Worm (Caenorhabditis elegans) whole organism, young adult: Measurements from ENCODE around the gene str-217.

Experiments
- C17E4.6 ChIP-seq: fragments of 200-800 bp; sonication (Bioruptor generic); IDR thresholded peaks from 2 replicates; pipeline ENCODE4 v1.3.6; 2022; ENCODE audit warnings: missing genetic modification reagents, missing genetic modification characterization, missing compliant biosample characterization
- D2030.7 ChIP-seq: fragments of 200-800 bp; sonication (Bioruptor generic); IDR thresholded peaks from 2 replicates; pipeline ENCODE4 v1.3.6; 2022; ENCODE audit warnings: missing genetic modification reagents, missing genetic modification characterization, missing compliant biosample characterization
- F33H1.4 ChIP-seq: fragments of 200-800 bp; sonication (Bioruptor generic); IDR thresholded peaks from 2 replicates; pipeline ENCODE4 v1.3.6; 2022; ENCODE audit warnings: missing genetic modification reagents, missing genetic modification characterization, missing compliant biosample characterization
- F57A8.1 ChIP-seq: fragments of 200-800 bp; sonication (Bioruptor generic); optimal IDR thresholded peaks from 2 replicates; lab custom pipeline; 2018; ENCODE audit warnings: mild to moderate bottlenecking, missing genetic modification characterization, moderate library complexity, missing compliant biosample characterization
- K11D2.4 ChIP-seq: fragments of 200-800 bp; sonication (Bioruptor generic); IDR thresholded peaks from 2 replicates; pipeline ENCODE4 v1.3.6; 2022; ENCODE audit warnings: missing genetic modification reagents, missing genetic modification characterization, missing compliant biosample characterization
- Y95B8A.8 ChIP-seq: fragments of 200-800 bp; sonication (Bioruptor generic); IDR thresholded peaks from 2 replicates; pipeline ENCODE4 v1.3.6; 2022; ENCODE audit warnings: missing genetic modification reagents, missing genetic modification characterization, missing compliant biosample characterization
- ZK185.1 ChIP-seq: sonication (generic microtip); optimal IDR thresholded peaks from 2 replicates; lab custom pipeline; 2016; ENCODE audit warnings: mild to moderate bottlenecking, missing genetic modification characterization, missing compliant biosample characterization; ENCODE audit not compliant: poor library complexity, severe bottlenecking
- akir-1 ChIP-seq: fragments of 200-800 bp; sonication (Bioruptor generic); optimal IDR thresholded peaks from 2 replicates; lab custom pipeline; 2018; ENCODE audit warnings: mild to moderate bottlenecking, missing genetic modification characterization, moderate library complexity, missing compliant biosample characterization
- ama-1 ChIP-seq, 3 experiments: fragments of 150-350 bp in 1 of 3; sonication (generic microtip) in 2 of 3; optimal IDR thresholded peaks; 2 replicates each; lab custom pipeline; 2014 to 2018; ENCODE audit warnings: missing biosample characterization in 2 of 3, missing genetic modification characterization in 2 of 3, missing genetic modification reagents in 2 of 3
- aptf-2 ChIP-seq: fragments of 200-800 bp; sonication (Bioruptor generic); conservative IDR thresholded peaks from 2 replicates; pipeline ENCODE4 v1.3.6; 2022; ENCODE audit warnings: missing genetic modification reagents, missing genetic modification characterization, missing compliant biosample characterization
- atf-7 ChIP-seq: sonication (generic microtip); optimal IDR thresholded peaks from 2 replicates; lab custom pipeline; 2017; ENCODE audit warnings: mild to moderate bottlenecking, missing genetic modification characterization, missing compliant biosample characterization
- attf-3 ChIP-seq: fragments of 200-800 bp; sonication (Bioruptor generic); conservative IDR thresholded peaks from 2 replicates; pipeline ENCODE4 v1.3.6; 2022; ENCODE audit warnings: missing genetic modification reagents, missing genetic modification characterization, missing compliant biosample characterization
- attf-5 ChIP-seq: fragments of 200-800 bp; sonication (Bioruptor generic); optimal IDR thresholded peaks from 2 replicates; lab custom pipeline; 2018; ENCODE audit warnings: mild to moderate bottlenecking, missing genetic modification characterization, missing compliant biosample characterization
- cebp-2 ChIP-seq: fragments of 200-800 bp; sonication (Bioruptor generic); IDR thresholded peaks from 2 replicates; pipeline ENCODE4 v1.3.6; 2022; ENCODE audit warnings: missing genetic modification characterization, missing compliant biosample characterization
- ceh-58 ChIP-seq: fragments of 200-800 bp; sonication (Bioruptor generic); IDR thresholded peaks from 2 replicates; pipeline ENCODE4 v1.3.6; 2022; ENCODE audit warnings: missing genetic modification characterization, missing compliant biosample characterization
- ceh-91 ChIP-seq: fragments of 200-800 bp; sonication (Bioruptor generic); IDR thresholded peaks from 2 replicates; pipeline ENCODE4 v1.3.6; 2022; ENCODE audit warnings: missing genetic modification reagents, missing genetic modification characterization, missing compliant biosample characterization
- egl-44 ChIP-seq: fragments of 200-800 bp; sonication (Bioruptor generic); IDR thresholded peaks from 2 replicates; pipeline ENCODE4 v1.3.6; 2022; ENCODE audit warnings: missing genetic modification reagents, missing genetic modification characterization, missing compliant biosample characterization
- egrh-3 ChIP-seq: fragments of 200-800 bp; sonication (Bioruptor generic); IDR thresholded peaks from 2 replicates; pipeline ENCODE4 v1.3.6; 2022; ENCODE audit warnings: missing genetic modification reagents, missing genetic modification characterization, missing compliant biosample characterization
- lsl-1 ChIP-seq: fragments of 200-800 bp; sonication (Bioruptor generic); optimal IDR thresholded peaks from 2 replicates; lab custom pipeline; 2018; ENCODE audit warnings: mild to moderate bottlenecking, missing genetic modification characterization, moderate library complexity, missing compliant biosample characterization
- madf-10 ChIP-seq: sonication (generic microtip); optimal IDR thresholded peaks from 2 replicates; lab custom pipeline; 2016; ENCODE audit warnings: mild to moderate bottlenecking, missing genetic modification characterization, missing compliant biosample characterization
- mel-28 ChIP-seq: sonication (generic microtip); optimal IDR thresholded peaks from 2 replicates; lab custom pipeline; 2016; ENCODE audit warnings: borderline replicate concordance, mild to moderate bottlenecking, missing genetic modification characterization, missing compliant biosample characterization
- mxl-1 ChIP-seq: sonication (generic microtip); optimal IDR thresholded peaks from 2 replicates; lab custom pipeline; 2016; ENCODE audit warnings: missing genetic modification characterization, missing compliant biosample characterization
- nfya-1 ChIP-seq: sonication (generic microtip); optimal IDR thresholded peaks from 2 replicates; lab custom pipeline; 2017; ENCODE audit warnings: antibody characterized with exemption, missing compliant biosample characterization, missing genetic modification characterization, borderline replicate concordance; ENCODE audit not compliant: insufficient read depth
- nfya-2 ChIP-seq: fragments of 200-800 bp; sonication (Bioruptor generic); IDR thresholded peaks from 2 replicates; pipeline ENCODE4 v1.3.6; 2022; ENCODE audit warnings: missing genetic modification reagents, missing genetic modification characterization, missing compliant biosample characterization
- nhr-120 ChIP-seq: fragments of 200-800 bp; sonication (Bioruptor generic); IDR thresholded peaks from 2 replicates; pipeline ENCODE4 v1.3.6; 2022; ENCODE audit warnings: missing genetic modification characterization, missing compliant biosample characterization
- nhr-179 ChIP-seq: sonication (generic microtip); optimal IDR thresholded peaks from 2 replicates; lab custom pipeline; 2016; ENCODE audit warnings: mild to moderate bottlenecking, missing genetic modification characterization, missing compliant biosample characterization
- pbrm-1 ChIP-seq: fragments of 200-800 bp; sonication (Bioruptor generic); IDR thresholded peaks from 2 replicates; pipeline ENCODE4 v1.3.6; 2022; ENCODE audit warnings: missing genetic modification reagents, missing genetic modification characterization, missing compliant biosample characterization
- rcor-1 ChIP-seq: fragments of 200-800 bp; sonication (Bioruptor generic); IDR thresholded peaks from 2 replicates; pipeline ENCODE4 v1.3.6; 2022; ENCODE audit warnings: missing genetic modification reagents, missing genetic modification characterization, missing compliant biosample characterization
- rpc-1 ChIP-seq, 2 experiments: fragments of 150-350 bp in 1 of 2; sonication (generic microtip) in 1 of 2; optimal IDR thresholded peaks; 2 replicates each; lab custom pipeline; 2014 to 2018; ENCODE audit warnings: missing biosample characterization in 1 of 2, missing genetic modification characterization in 1 of 2, missing genetic modification reagents in 1 of 2, missing genotype in 1 of 2
- ztf-22 ChIP-seq: fragments of 200-800 bp; sonication (Bioruptor generic); optimal IDR thresholded peaks from 2 replicates; lab custom pipeline; 2018; ENCODE audit warnings: mild to moderate bottlenecking, missing genetic modification characterization, moderate library complexity, missing compliant biosample characterization

The str-217 gene

DNA sequence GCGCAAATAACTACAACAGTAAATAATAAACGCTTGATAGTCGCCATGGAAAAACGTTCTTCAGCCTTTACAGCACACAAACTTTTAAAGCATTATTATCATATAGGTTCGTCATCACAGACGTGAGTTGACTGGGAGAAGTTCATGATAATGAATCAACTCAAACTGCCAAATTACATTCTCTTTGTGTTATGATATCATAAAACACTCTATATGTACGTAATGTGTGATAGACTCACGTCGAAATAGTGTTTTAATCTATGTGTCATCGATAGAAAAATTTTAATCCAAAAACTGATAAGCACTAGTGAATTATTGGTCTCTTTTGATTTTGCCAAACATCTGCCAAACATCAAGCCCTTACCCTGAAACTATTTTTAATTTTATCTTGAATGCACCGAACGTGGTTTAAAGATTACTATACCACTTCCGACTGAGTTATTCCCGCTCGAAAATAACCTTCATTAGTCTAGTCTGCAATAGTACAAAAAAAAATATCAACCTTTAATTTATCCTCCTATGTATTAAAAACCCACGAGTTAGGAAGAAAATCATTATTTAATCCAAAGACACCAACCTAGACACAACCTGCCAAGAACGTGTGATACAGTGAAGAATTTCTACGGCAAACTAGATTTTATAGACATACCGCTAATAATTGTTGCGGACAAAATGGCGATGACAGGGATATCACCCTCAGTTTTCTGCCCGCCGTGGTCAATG, 9.4 kb upstream of the str-217 start, which contains the start of the genes clc-12 and clec-240 (continued):
- no peak for TF ChIP-seq K11D2.4 (GFP tag; lab: Robert Waterston, UW)
- TF ChIP-seq D2030.7, result no peak

DNA sequence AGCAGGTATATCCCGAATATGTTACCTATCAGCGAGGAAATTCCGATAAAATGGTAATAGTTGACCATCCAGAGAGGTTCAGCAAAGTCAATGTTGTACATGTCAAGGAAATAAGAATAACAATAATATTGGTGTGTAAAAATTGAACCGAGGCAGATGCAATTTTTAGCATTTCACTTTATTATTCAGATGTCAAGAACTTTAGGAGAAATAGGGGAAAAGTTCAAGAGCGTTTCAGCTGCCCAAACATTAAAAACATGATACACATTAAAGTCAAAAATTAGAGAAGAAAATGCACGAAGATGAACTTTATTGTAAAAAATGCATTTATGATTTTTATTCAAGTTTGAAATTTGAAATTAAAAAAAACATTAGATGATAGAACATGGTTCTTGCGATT, 8.2 kb upstream of the str-217 start, which contains the start of gene sri-69:
TSS of gene sri-69 (minus strand) at position 101 of the 400 bp plus-strand sequence.
- TF ChIP-seq egrh-3 (no peak), lsl-1 (GFP tag; lab: Kevin White, UChicago) (no peak), attf-5 (GFP tag; lab: Kevin White, UChicago) (no peak), ceh-91 (GFP tag; lab: Robert Waterston, UW) (no peak), nfya-2 (GFP tag; lab: Robert Waterston, UW) (no peak), nhr-120 (no peak), Y95B8A.8 (GFP tag; lab: Robert Waterston, UW) (no peak), ama-1 (optimal IDR thresholded peaks at IDR 0.05; lab: Kevin White, UChicago) (no peak), ama-1 (GFP tag; optimal IDR thresholded peaks at IDR 0.05; lab: Kevin White, UChicago) (no peak), attf-3 (GFP tag; lab: Robert Waterston, UW) (no peak), F33H1.4 (no peak)
- TF ChIP-seq, all 124 proteins: peak for 0

DNA sequence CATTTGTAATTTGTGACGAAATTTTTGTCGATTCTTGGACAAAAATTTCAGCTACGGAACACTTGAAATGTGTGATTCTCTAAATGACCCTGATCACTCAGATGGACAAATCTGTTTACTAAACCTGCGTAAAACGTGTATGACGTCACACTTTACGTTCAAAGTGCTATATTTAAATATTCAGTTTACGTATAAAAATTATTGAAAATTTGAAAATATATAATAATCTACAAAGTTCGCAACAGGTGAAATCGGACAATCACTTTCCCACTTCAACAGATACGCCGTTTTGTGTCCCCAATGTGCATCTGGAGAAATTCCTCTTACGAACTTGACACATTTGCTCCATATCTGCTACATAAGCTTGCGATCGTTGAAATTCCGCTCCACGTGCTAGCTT, 5.1 kb upstream of the str-217 start, which contains the start of gene srh-131:
TSS of gene srh-131 (plus strand) at position 301 of the 400 bp plus-strand sequence.
- no peak for TF ChIP-seq nhr-179 (tag; lab: Kevin White, UChicago)
- TF ChIP-seq rpc-1 (optimal IDR thresholded peaks at IDR 0.05; lab: Kevin White, UChicago), result no peak
- no peak for TF ChIP-seq rpc-1 (tag; optimal IDR thresholded peaks at IDR 0.05; lab: Kevin White, UChicago)
- TF ChIP-seq F57A8.1 (GFP tag; lab: Kevin White, UChicago), result no peak
- no peak for TF ChIP-seq egl-44
- TF ChIP-seq ceh-58 (GFP tag; lab: Robert Waterston, UW), result no peak
- TF ChIP-seq madf-10 (tag; lab: Kevin White, UChicago), result no peak
- TF ChIP-seq D2030.7, result no peak
- no peak for TF ChIP-seq nfya-2 (GFP tag; lab: Robert Waterston, UW)
- no peak for TF ChIP-seq pbrm-1 (GFP tag; lab: Robert Waterston, UW)
- no peak for TF ChIP-seq akir-1 (GFP tag; lab: Kevin White, UChicago)
- no peak for TF ChIP-seq aptf-2
- no peak for TF ChIP-seq C17E4.6 (GFP tag; lab: Robert Waterston, UW)
- no peak for TF ChIP-seq attf-3 (GFP tag; lab: Robert Waterston, UW)
- no peak for TF ChIP-seq nfya-1 (tag; lab: Kevin White, UChicago)
- TF ChIP-seq ztf-22 (GFP tag; lab: Kevin White, UChicago), result no peak
- no peak for TF ChIP-seq mel-28 (tag; lab: Kevin White, UChicago)
- no peak for TF ChIP-seq cebp-2
- TF ChIP-seq atf-7 (tag; lab: Kevin White, UChicago), result no peak
- TF ChIP-seq, all 124 proteins: peak for 0

DNA sequence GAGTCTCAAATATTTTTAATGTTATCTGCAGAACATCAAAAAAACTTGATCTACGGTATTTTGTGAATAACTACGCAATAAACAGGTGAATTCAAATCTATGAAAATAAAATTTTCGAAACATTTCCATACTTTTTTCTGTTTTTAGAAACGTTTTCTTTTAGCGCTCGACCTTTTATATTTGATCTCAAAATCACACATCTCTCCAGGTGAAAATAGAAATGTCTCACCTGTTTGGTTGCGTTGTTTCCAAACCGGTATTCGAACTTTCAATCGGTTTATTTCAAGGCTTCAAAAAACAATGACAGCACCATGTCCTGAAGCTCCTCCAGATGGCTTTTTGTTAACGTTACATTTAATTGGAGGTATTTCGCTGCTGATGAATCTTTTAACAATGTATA, 1.1 kb upstream of the str-217 start, which contains the start of gene sri-9:
TSS of gene sri-9 (plus strand) at position 301 of the 400 bp plus-strand sequence.
- TF ChIP-seq rcor-1 (GFP tag; lab: Robert Waterston, UW), result no peak
- TF ChIP-seq F57A8.1 (GFP tag; lab: Kevin White, UChicago), result no peak
- TF ChIP-seq ZK185.1 (tag; lab: Kevin White, UChicago), result no peak
- TF ChIP-seq ceh-91 (GFP tag; lab: Robert Waterston, UW), result no peak
- no peak for TF ChIP-seq mxl-1 (tag; lab: Kevin White, UChicago)
- TF ChIP-seq, all 124 proteins: peak for 0
